Worm (Caenorhabditis elegans) whole organism, early embryonic: ENCODE data around the gene fbxa-196.

Experiments used
- B0310.2 ChIP-seq: sonication (generic microtip); optimal IDR thresholded peaks from 2 replicates; lab custom pipeline; 2016; ENCODE audit warnings: mild to moderate bottlenecking, missing genetic modification characterization, missing compliant biosample characterization
- hmbx-1 ChIP-seq: sonication (generic microtip); optimal IDR thresholded peaks from 2 replicates; lab custom pipeline; 2016; ENCODE audit warnings: mild to moderate bottlenecking, missing genetic modification characterization, missing compliant biosample characterization
- tbx-37 ChIP-seq: fragments of 200-800 bp; sonication (Bioruptor generic); conservative IDR thresholded peaks from 2 replicates; pipeline ENCODE4 v1.3.6; 2022; ENCODE audit warnings: missing genetic modification reagents, missing genetic modification characterization, missing compliant biosample characterization

ce11 chrV:6413057-6413456, 35.4 kb upstream of the fbxa-196 start:
- TF ChIP-seq B0310.2 (tag; lab: Kevin White, UChicago) = no peak
- no peak for TF ChIP-seq hmbx-1
- no peak for TF ChIP-seq tbx-37 (GFP tag; lab: Robert Waterston, UW)
